Fruit fly (Drosophila melanogaster) whole organism: Measurements from ENCODE around the gene Dap160.
A peak's percentile ranks its signal among the peaks of the same experiment; 100 is the strongest.

ENCODE experiments used
- CG8478 ChIP-seq: fragments of >200 bp; optimal IDR thresholded peaks from 2 replicates; lab custom pipeline; 2018; ENCODE audit warnings: inconsistent platforms
- Dll ChIP-seq: fragments of >200 bp; optimal IDR thresholded peaks from 2 replicates; lab custom pipeline; 2017
- EcR ChIP-seq, 2 experiments: fragments of >200 bp; optimal IDR thresholded peaks; 2 replicates each; lab custom pipeline; 2017; ENCODE audit warnings: missing biosample characterization in 2 of 2, missing genetic modification characterization in 2 of 2, missing genetic modification reagents in 2 of 2
- pan ChIP-seq: fragments of >200 bp; optimal IDR thresholded peaks from 2 replicates; lab custom pipeline; 2017
- psq ChIP-seq: fragments of >200 bp; optimal IDR thresholded peaks from 2 replicates; lab custom pipeline; 2017
- usp ChIP-seq: fragments of >200 bp; optimal IDR thresholded peaks from 2 replicates; lab custom pipeline; 2017; ENCODE audit warnings: missing biosample characterization, missing genetic modification characterization, mixed read lengths

Gene Dap160

DNA sequence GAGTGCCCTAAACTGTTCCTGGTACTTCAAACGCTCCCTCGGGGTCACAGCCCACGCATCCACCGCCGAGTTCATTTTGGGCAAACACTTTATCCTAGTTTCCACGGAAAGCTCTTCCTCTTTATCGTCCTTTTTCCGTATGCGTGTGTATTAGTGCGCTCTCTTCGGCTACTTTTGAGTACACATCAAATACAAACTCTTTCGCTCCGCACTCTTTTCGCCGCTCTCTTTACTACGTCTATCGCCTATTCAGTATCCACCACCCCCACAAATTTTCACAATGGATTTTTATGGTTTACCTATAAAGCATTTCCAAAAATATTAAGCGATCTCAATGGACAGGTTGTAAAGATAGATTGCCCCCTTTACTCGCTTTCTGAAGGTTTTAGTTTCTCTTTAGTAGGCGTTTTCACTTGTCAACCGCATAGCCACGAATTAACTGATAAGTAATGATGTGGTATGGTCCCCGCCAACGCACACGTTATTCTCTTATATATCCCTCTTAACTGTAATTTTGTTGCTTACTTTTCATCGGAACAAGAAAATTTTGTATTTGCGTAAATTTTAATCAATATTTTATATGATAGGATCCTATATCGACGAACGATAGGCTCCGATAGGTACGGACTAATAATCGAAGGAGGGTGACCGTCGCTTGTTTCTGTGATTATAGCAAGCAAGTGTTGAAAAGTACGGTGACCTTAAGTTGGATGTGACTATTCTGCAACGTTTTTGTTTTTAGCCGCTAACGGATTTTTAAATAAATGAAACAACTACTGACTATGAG lies at the start of gene Dap160:
Gene Dap160, minus strand, starts transcription at position 634 of the 787 bp plus-strand sequence.
- TF ChIP-seq psq (lab: Kevin White, UChicago) (no peak), CG8478 (lab: Kevin White, UChicago) (no peak), pan (lab: Kevin White, UChicago) (no peak), usp (GFP tag; lab: Kevin White, UChicago) (no peak), Dll (no peak), EcR (GFP tag; optimal IDR thresholded peaks at IDR 0.05; lab: Kevin White, UChicago) (no peak)

dm6 chr2L:21189273-21189781 lies 47.2 kb upstream of the Dap160 start:
- TF ChIP-seq pan (lab: Kevin White, UChicago): no peak
- no peak for TF ChIP-seq psq (lab: Kevin White, UChicago)

- TF ChIP-seq psq (lab: Kevin White, UChicago) (no peak), Dll (no peak), CG8478 (lab: Kevin White, UChicago) (no peak), EcR (GFP tag; optimal IDR thresholded peaks at IDR 0.05; lab: Kevin White, UChicago) (no peak), pan (lab: Kevin White, UChicago) (no peak), usp (GFP tag; lab: Kevin White, UChicago) (no peak)
Measured at dm6 chr2L:21187753-21188152, 45.6 kb upstream of the Dap160 start.

DNA sequence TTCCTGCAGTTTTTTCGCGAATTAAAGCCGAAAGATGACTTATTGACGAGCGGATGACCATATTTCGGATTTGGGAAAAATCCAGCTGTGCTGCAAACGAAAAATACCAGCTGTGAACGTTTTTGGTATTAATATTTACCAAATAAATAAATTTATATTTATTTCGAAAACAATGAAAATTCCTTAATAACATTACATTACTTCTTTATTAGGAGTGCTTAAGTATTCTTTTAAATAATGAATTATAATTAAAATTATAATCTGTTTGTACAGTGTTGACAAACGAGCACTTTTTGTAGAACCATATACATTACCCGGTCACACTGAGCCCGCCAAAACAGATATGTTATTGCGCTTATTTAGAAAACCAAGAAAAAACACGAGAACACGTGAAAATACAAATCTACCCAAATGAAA lies 37.5 kb upstream of the Dap160 start, which contains the start of the genes bur and Mcm10:
Gene bur, minus strand, starts transcription at position 69 of the 417 bp plus-strand sequence.
Gene Mcm10, plus strand, starts transcription at position 319 of the 417 bp plus-strand sequence.
- TF ChIP-seq EcR (GFP tag; optimal IDR thresholded peaks at IDR 0.05; lab: Kevin White, UChicago) (no peak), usp (GFP tag; lab: Kevin White, UChicago) (no peak), CG8478 (lab: Kevin White, UChicago) (no peak), Dll (no peak), pan (lab: Kevin White, UChicago) (no peak), psq (lab: Kevin White, UChicago) (no peak)

- TF ChIP-seq EcR (GFP tag; optimal IDR thresholded peaks at IDR 0.05; lab: Kevin White, UChicago): no peak
- TF ChIP-seq CG8478 (lab: Kevin White, UChicago): no peak
- TF ChIP-seq Dll: no peak
- no peak for TF ChIP-seq pan (lab: Kevin White, UChicago)
- TF ChIP-seq usp (GFP tag; lab: Kevin White, UChicago): no peak
- TF ChIP-seq psq (lab: Kevin White, UChicago): no peak
Measured at dm6 chr2L:21179217-21179520, 37.0 kb upstream of the Dap160 start.

dm6 chr2L:21178436-21179216 lies 36.5 kb upstream of the Dap160 start:
- no peak for TF ChIP-seq EcR (GFP tag; optimal IDR thresholded peaks at IDR 0.05; lab: Kevin White, UChicago)
- no peak for TF ChIP-seq pan (lab: Kevin White, UChicago)
- no peak for TF ChIP-seq psq (lab: Kevin White, UChicago)
- TF ChIP-seq CG8478 (lab: Kevin White, UChicago): no peak
- TF ChIP-seq Dll: no peak
- TF ChIP-seq usp (GFP tag; lab: Kevin White, UChicago): no peak

- TF ChIP-seq EcR (GFP tag; optimal IDR thresholded peaks at IDR 0.05; lab: Kevin White, UChicago) (no peak), psq (lab: Kevin White, UChicago) (no peak), usp (GFP tag; lab: Kevin White, UChicago) (no peak), CG8478 (lab: Kevin White, UChicago) (no peak)
Measured at dm6 chr2L:21172922-21173321, 30.8 kb upstream of the Dap160 start, which contains the start of gene CG31627. Gene CG31627, plus strand, starts transcription at chr2L:21173222.

- TF ChIP-seq EcR (GFP tag; optimal IDR thresholded peaks at IDR 0.05; lab: Kevin White, UChicago): no peak
- TF ChIP-seq Dll: no peak
- no peak for TF ChIP-seq CG8478 (lab: Kevin White, UChicago)
- TF ChIP-seq psq (lab: Kevin White, UChicago): no peak
- TF ChIP-seq usp (GFP tag; lab: Kevin White, UChicago): no peak
- TF ChIP-seq pan (lab: Kevin White, UChicago): no peak
Measured at dm6 chr2L:21169863-21170262, 27.7 kb upstream of the Dap160 start.

- TF ChIP-seq pan (lab: Kevin White, UChicago) (no peak), CG8478 (lab: Kevin White, UChicago) (no peak), EcR (GFP tag; optimal IDR thresholded peaks at IDR 0.05; lab: Kevin White, UChicago) (no peak), Dll (no peak), usp (GFP tag; lab: Kevin White, UChicago) (no peak)
Measured at dm6 chr2L:21169160-21169624, 27.0 kb upstream of the Dap160 start.

DNA sequence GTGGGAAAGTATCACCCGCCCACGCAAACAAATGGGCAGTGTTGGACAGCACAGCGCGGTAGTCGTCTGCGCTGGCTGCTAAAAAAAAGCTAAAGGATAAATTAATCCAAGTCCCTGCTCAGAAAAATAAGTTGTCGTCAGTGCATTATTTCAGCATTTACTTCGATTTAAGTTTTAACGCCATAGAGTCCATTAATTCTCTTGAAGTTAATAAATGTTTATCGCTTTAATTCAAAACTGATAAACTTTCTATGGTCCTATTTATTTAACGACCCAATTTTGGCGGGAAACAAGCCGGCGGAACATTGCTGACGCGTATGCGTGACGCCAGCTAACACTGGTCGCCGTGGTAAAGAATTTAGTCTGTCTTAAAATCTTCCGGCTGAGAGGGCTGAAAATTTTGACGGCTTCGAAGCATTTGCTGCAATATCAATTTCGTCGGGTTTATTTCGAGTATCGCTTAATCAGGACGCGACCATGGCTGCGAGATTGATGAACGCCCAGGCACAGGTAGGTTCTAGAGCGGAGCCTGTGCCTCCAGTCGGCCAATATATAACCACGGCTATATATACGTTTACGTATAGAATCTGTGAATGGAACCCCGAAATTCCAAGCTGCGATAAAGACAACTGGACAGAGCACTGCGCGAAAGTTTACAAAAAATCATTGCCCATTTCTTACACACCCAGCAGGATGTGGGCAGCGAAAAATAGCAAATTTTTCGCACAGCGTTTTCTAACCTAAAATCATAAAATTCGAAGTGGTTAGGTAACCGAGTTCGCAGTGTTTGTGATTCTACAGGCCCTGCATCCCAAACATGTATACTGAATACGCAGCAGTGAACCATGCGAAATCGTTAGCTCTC lies 26.4 kb upstream of the Dap160 start, which contains the start of the genes mAcon1, CG43345 and CG43346:
Gene mAcon1, plus strand, starts transcription at position 276 of the 865 bp plus-strand sequence.
Gene CG43345, minus strand, starts transcription at position 287 of the 865 bp plus-strand sequence.
Gene CG43346, minus strand, starts transcription at position 287 of the 865 bp plus-strand sequence.
- no peak for TF ChIP-seq EcR (GFP tag; optimal IDR thresholded peaks at IDR 0.05; lab: Kevin White, UChicago)
- TF ChIP-seq Dll: no peak
- TF ChIP-seq psq (lab: Kevin White, UChicago): no peak
- no peak for TF ChIP-seq usp (GFP tag; lab: Kevin White, UChicago)
- no peak for TF ChIP-seq CG8478 (lab: Kevin White, UChicago)
- peak; percentile 53 for TF ChIP-seq pan (lab: Kevin White, UChicago)
